Fruit fly (Drosophila melanogaster): ENCODE data around the gene P5cr.

P5cr gene

dm6 chr3R:18983614-18984185 lies 45.0 kb upstream of the P5cr start, which contains the start of the genes snRNP-U1-C and gukh:
snRNP-U1-C (minus strand) TSS chr3R:18983650.
gukh (plus strand) TSS chr3R:18984025.
- TF ChIP-seq kah (GFP tag; optimal IDR thresholded peaks at IDR 0.05) (no peak), en (GFP tag; optimal IDR thresholded peaks at IDR 0.05) (no peak), CG17361 (GFP tag; IDR thresholded peaks at IDR 0.05) (peak; percentile 76), CkIIα-i1 (GFP tag; IDR thresholded peaks at IDR 0.05) (no peak), B-H1 (GFP tag; IDR thresholded peaks at IDR 0.05) (peak; percentile 54; the same call in 1 of the 3 replicates), exex (tag; optimal IDR thresholded peaks at IDR 0.05) (peak; percentile 43), CG7963 (GFP tag; IDR thresholded peaks at IDR 0.05; ENCODE audit: partially characterized antibody) (no peak), sna (GFP tag; IDR thresholded peaks at IDR 0.05; ENCODE audit: partially characterized antibody) (peak; percentile 84), usp (GFP tag; optimal IDR thresholded peaks at IDR 0.05) (no peak), zfh2 (GFP tag; optimal IDR thresholded peaks at IDR 0.05) (peak; percentile 51), CG12744 (GFP tag; optimal IDR thresholded peaks at IDR 0.05) (no peak), Jarid2 (GFP tag; optimal IDR thresholded peaks at IDR 0.05) (peak; percentile 98), Hr78 (GFP tag; optimal IDR thresholded peaks at IDR 0.05) (no peak), schlank (tag; optimal IDR thresholded peaks at IDR 0.05) (peak; percentile 54), Optix (GFP tag; IDR thresholded peaks at IDR 0.05) (peak; percentile 86), CG11456 (GFP tag; IDR thresholded peaks at IDR 0.05) (peak; percentile 84), H15 (GFP tag; IDR thresholded peaks at IDR 0.05) (peak; percentile 50; the same call in 1 of the 3 replicates), Lhr (GFP tag; optimal IDR thresholded peaks at IDR 0.05) (peak; percentile 90), CG31365 (tag; optimal IDR thresholded peaks at IDR 0.05) (peak; percentile 18), CG7372 (GFP tag; IDR thresholded peaks at IDR 0.05) (peak; percentile 88), CoRest (tag; optimal IDR thresholded peaks at IDR 0.05) (peak; percentile 82), mirr (GFP tag; optimal IDR thresholded peaks at IDR 0.05) (peak; percentile 35), pros (GFP tag; optimal IDR thresholded peaks at IDR 0.05) (no peak), CG3163 (GFP tag; optimal IDR thresholded peaks at IDR 0.05) (no peak), ab (GFP tag; optimal IDR thresholded peaks at IDR 0.05) (no peak), Hand (GFP tag; optimal IDR thresholded peaks at IDR 0.05) (peak; percentile 56), GATAe (GFP tag; conservative IDR thresholded peaks at IDR 0.05) (peak; percentile 59; the same call in 1 of the 2 replicates), repo (GFP tag; optimal IDR thresholded peaks at IDR 0.05) (peak; percentile 27), Ptx1 (GFP tag; IDR thresholded peaks at IDR 0.05) (peak; percentile 85), sens (GFP tag) (peak; percentile 58), HHEX (GFP tag; optimal IDR thresholded peaks at IDR 0.05) (peak; percentile 25), CG2120 (GFP tag; optimal IDR thresholded peaks at IDR 0.05) (peak; percentile 84), NFAT (GFP tag; IDR thresholded peaks at IDR 0.05) (peak; percentile 77), dimm (GFP tag; IDR thresholded peaks at IDR 0.05) (peak; percentile 53), sr (GFP tag; IDR thresholded peaks at IDR 0.05) (no peak; the same call in 1 of the 3 replicates), slbo (GFP tag; IDR thresholded peaks at IDR 0.05) (peak; percentile 95), btn (GFP tag; optimal IDR thresholded peaks at IDR 0.05) (no peak), CG8388 (GFP tag; optimal IDR thresholded peaks at IDR 0.05) (peak; percentile 76), mld (GFP tag; IDR thresholded peaks at IDR 0.05; ENCODE audit: partially characterized antibody) (no peak), CG17802 (tag; optimal IDR thresholded peaks at IDR 0.05) (peak; percentile 78), Sry-δ (GFP tag; optimal IDR thresholded peaks at IDR 0.05) (peak; percentile 35), CG18262 (tag; optimal IDR thresholded peaks at IDR 0.05) (peak; percentile 78), CG7839 (tag; optimal IDR thresholded peaks at IDR 0.05) (peak; percentile 82), bowl (GFP tag; IDR thresholded peaks at IDR 0.05) (peak; percentile 49; the same call in 1 of the 2 replicates), HLH3B (GFP tag; IDR thresholded peaks at IDR 0.05) (peak; percentile 83), HLHmδ (GFP tag; optimal IDR thresholded peaks at IDR 0.05) (peak; percentile 6), TFAM (GFP tag; optimal IDR thresholded peaks at IDR 0.05) (no peak), CG6175 (GFP tag; IDR thresholded peaks at IDR 0.05) (peak; percentile 66; the same call in 1 of the 3 replicates), Neu2 (GFP tag; optimal IDR thresholded peaks at IDR 0.05; ENCODE audit: borderline replicate concordance) (no peak), gfzf (GFP tag; optimal IDR thresholded peaks at IDR 0.05) (peak; percentile 97)
